Worm (Caenorhabditis elegans) whole organism, L4/young adult: ENCODE results near the gene ugt-45.

ENCODE experiments used
- W03F9.2 ChIP-seq: fragments of 150-350 bp; optimal IDR thresholded peaks from 2 replicates; lab custom pipeline; 2014; ENCODE audit warnings: missing biosample characterization, missing genetic modification characterization
- dao-5 ChIP-seq: sonication (generic microtip); optimal IDR thresholded peaks from 2 replicates; lab custom pipeline; 2016; ENCODE audit warnings: missing genotype, missing genetic modification characterization, moderate library complexity, missing compliant biosample characterization
- him-1 ChIP-seq: sonication (generic microtip); optimal IDR thresholded peaks from 2 replicates; lab custom pipeline; 2016; ENCODE audit warnings: missing genotype, missing genetic modification reagents, missing genetic modification characterization, missing compliant biosample characterization

ce11 chrIV:3731430-3731829 lies 19.5 kb downstream of the ugt-45 start:
- TF ChIP-seq dao-5 (tag; lab: Kevin White, UChicago) (no peak), him-1 (tag; lab: Kevin White, UChicago) (no peak), W03F9.2 (tag; lab: Kevin White, UChicago) (no peak)
